Worm (Caenorhabditis elegans): Measurements from ENCODE around the gene AH9.6.

Gene AH9.6

ce11 chrX:2287092-2287491, 19.2 kb upstream of the AH9.6 start, which contains the start of gene sav-1:
Gene sav-1, minus strand, starts transcription at chrX:2287192.
- no peak for TF ChIP-seq xnd-1 (tag; optimal IDR thresholded peaks at IDR 0.05)
- no peak for TF ChIP-seq rcor-1 (GFP tag; IDR thresholded peaks at IDR 0.05)
- no peak for TF ChIP-seq cebp-1 (GFP tag; IDR thresholded peaks at IDR 0.05)
- no peak for TF ChIP-seq cebp-1 (tag; optimal IDR thresholded peaks at IDR 0.05)
- TF ChIP-seq lag-1 (GFP tag; IDR thresholded peaks at IDR 0.05) = no peak
- no peak for TF ChIP-seq ztf-3 (GFP tag; optimal IDR thresholded peaks at IDR 0.05)
- no peak for TF ChIP-seq lin-40 (tag; optimal IDR thresholded peaks at IDR 0.05)
- no peak for TF ChIP-seq ceh-27 (GFP tag; optimal IDR thresholded peaks at IDR 0.05)
- no peak for TF ChIP-seq ztf-22 (GFP tag; optimal IDR thresholded peaks at IDR 0.05)
- no peak for TF ChIP-seq mes-4 (tag; optimal IDR thresholded peaks at IDR 0.05)
- no peak for TF ChIP-seq dpff-1 (tag; optimal IDR thresholded peaks at IDR 0.05)
- TF ChIP-seq F55B11.4 (tag; optimal IDR thresholded peaks at IDR 0.05; ENCODE audit: borderline replicate concordance, insufficient read depth) = no peak
- no peak for TF ChIP-seq egl-18 (GFP tag; IDR thresholded peaks at IDR 0.05)

ce11 chrX:2276000-2276399, 8.1 kb upstream of the AH9.6 start:
- TF ChIP-seq Y56A3A.18 (GFP tag; IDR thresholded peaks at IDR 0.05) (no peak), sea-2 (GFP tag; IDR thresholded peaks at IDR 0.05) (no peak), ets-4 (GFP tag; optimal IDR thresholded peaks at IDR 0.05) (no peak), hmg-1.2 (GFP tag; IDR thresholded peaks at IDR 0.05) (no peak), snpc-3.4 (tag; optimal IDR thresholded peaks at IDR 0.05) (no peak), nfyb-1 (GFP tag; IDR thresholded peaks at IDR 0.05) (no peak), hlh-12 (tag; optimal IDR thresholded peaks at IDR 0.05) (no peak), madf-8 (GFP tag; conservative IDR thresholded peaks at IDR 0.05) (no peak), nhr-27 (tag; optimal IDR thresholded peaks at IDR 0.05) (no peak), him-1 (tag; optimal IDR thresholded peaks at IDR 0.05) (no peak), let-526 (GFP tag; IDR thresholded peaks at IDR 0.05) (no peak), B0019.2 (GFP tag; conservative IDR thresholded peaks at IDR 0.05) (no peak)

ce11 chrX:2274237-2274636, 6.3 kb upstream of the AH9.6 start, which contains the start of gene AH9.4:
Gene AH9.4, minus strand, starts transcription at chrX:2274337.
- no peak for TF ChIP-seq xnd-1 (tag; optimal IDR thresholded peaks at IDR 0.05)
- no peak for TF ChIP-seq ama-1 (optimal IDR thresholded peaks at IDR 0.05)
- no peak for TF ChIP-seq ama-1 (GFP tag; optimal IDR thresholded peaks at IDR 0.05)

- TF ChIP-seq egrh-3 (GFP tag; IDR thresholded peaks at IDR 0.05) (no peak), mes-4 (tag; optimal IDR thresholded peaks at IDR 0.05) (no peak), dpff-1 (tag; optimal IDR thresholded peaks at IDR 0.05) (no peak)
These were observed 3.5 kb upstream of the AH9.6 start for ce11 chrX:2271429-2271828.

ce11 chrX:2266777-2267176, 1.2 kb downstream of the AH9.6 start:
- TF ChIP-seq attf-6 (GFP tag; IDR thresholded peaks at IDR 0.05) = no peak
- no peak for TF ChIP-seq nhr-27 (tag; optimal IDR thresholded peaks at IDR 0.05)
- no peak for TF ChIP-seq hrde-1 (tag; optimal IDR thresholded peaks at IDR 0.05; ENCODE audit: borderline replicate concordance)
- no peak for TF ChIP-seq snpc-4 (GFP tag; optimal IDR thresholded peaks at IDR 0.05)
- no peak for TF ChIP-seq snpc-4 (tag; optimal IDR thresholded peaks at IDR 0.05)
- no peak for TF ChIP-seq nfyb-1 (GFP tag; IDR thresholded peaks at IDR 0.05)
- no peak for TF ChIP-seq mel-28 (tag; optimal IDR thresholded peaks at IDR 0.05; ENCODE audit: borderline replicate concordance)
- TF ChIP-seq nhr-90 (tag; optimal IDR thresholded peaks at IDR 0.05) = no peak
- no peak for TF ChIP-seq F52B5.7 (tag; optimal IDR thresholded peaks at IDR 0.05)
- no peak for TF ChIP-seq hlh-26 (GFP tag; conservative IDR thresholded peaks at IDR 0.05)
- TF ChIP-seq him-1 (tag; optimal IDR thresholded peaks at IDR 0.05) = no peak
- TF ChIP-seq sptf-2 (GFP tag; optimal IDR thresholded peaks at IDR 0.05) = no peak
- TF ChIP-seq Y53G8AR.9 (GFP tag; conservative IDR thresholded peaks at IDR 0.05) = no peak
- TF ChIP-seq B0019.2 (GFP tag; conservative IDR thresholded peaks at IDR 0.05) = no peak
- no peak for TF ChIP-seq rcor-1 (GFP tag; IDR thresholded peaks at IDR 0.05)
- TF ChIP-seq unc-130 (GFP tag; optimal IDR thresholded peaks at IDR 0.05) = no peak
